Fruit fly (Drosophila melanogaster) whole organism, pupa: ENCODE results near the gene Neurl4.

ENCODE experiments used
- CG10348 ChIP-seq: fragments of 200-800 bp; sonication (Bioruptor generic); IDR thresholded peaks from 2 replicates; pipeline ENCODE4 v1.3.6; 2022; ENCODE audit warnings: missing biosample characterization, missing genetic modification characterization
- CG12605 ChIP-seq: fragments of 200-800 bp; sonication (Bioruptor generic); IDR thresholded peaks from 2 replicates; pipeline ENCODE4 v1.3.6; 2022; ENCODE audit warnings: missing biosample characterization, missing genetic modification characterization
- CG13204 ChIP-seq: fragments of 200-800 bp; sonication (Bioruptor generic); optimal IDR thresholded peaks from 2 replicates; lab custom pipeline; 2018; ENCODE audit warnings: missing biosample characterization, mild to moderate bottlenecking, missing genetic modification characterization, moderate library complexity
- CG14655 ChIP-seq: fragments of 200-800 bp; sonication (Bioruptor generic); optimal IDR thresholded peaks from 3 replicates; lab custom pipeline; 2017; ENCODE audit warnings: mild to moderate bottlenecking, missing biosample characterization, missing genetic modification reagents, missing genetic modification characterization
- CG15710 ChIP-seq: fragments of 200-800 bp; sonication (Bioruptor generic); optimal IDR thresholded peaks from 2 replicates; lab custom pipeline; 2018; ENCODE audit warnings: missing biosample characterization, mild to moderate bottlenecking, missing genetic modification characterization, moderate library complexity
- CG17806 ChIP-seq: fragments of 200-800 bp; sonication (Bioruptor generic); optimal IDR thresholded peaks from 2 replicates; lab custom pipeline; 2018; ENCODE audit warnings: missing biosample characterization, mild to moderate bottlenecking, missing genetic modification characterization, moderate library complexity
- CG32121 ChIP-seq: fragments of 200-800 bp; sonication (Bioruptor generic); IDR thresholded peaks from 2 replicates; pipeline ENCODE4 v1.3.6; 2022; ENCODE audit warnings: missing biosample characterization, missing genetic modification characterization
- CG34367 ChIP-seq: fragments of 200-800 bp; sonication (Bioruptor generic); optimal IDR thresholded peaks from 2 replicates; lab custom pipeline; 2018; ENCODE audit warnings: missing biosample characterization, mild to moderate bottlenecking, missing genetic modification characterization
- CG4496 ChIP-seq: fragments of 200-800 bp; sonication (Bioruptor generic); IDR thresholded peaks from 3 replicates; pipeline ENCODE4 v1.3.6; 2022; ENCODE audit warnings: missing biosample characterization, missing genetic modification characterization
- CG8159 ChIP-seq: fragments of 200-800 bp; sonication (Bioruptor generic); optimal IDR thresholded peaks from 3 replicates; lab custom pipeline; 2018; ENCODE audit warnings: missing biosample characterization, mild to moderate bottlenecking, missing genetic modification characterization, moderate library complexity
- CG8301 ChIP-seq: fragments of 200-800 bp; sonication (Bioruptor generic); optimal IDR thresholded peaks from 2 replicates; lab custom pipeline; 2018; ENCODE audit warnings: missing biosample characterization, mild to moderate bottlenecking, missing genetic modification characterization
- CG9948 ChIP-seq: fragments of 200-800 bp; sonication (Bioruptor generic); optimal IDR thresholded peaks from 2 replicates; lab custom pipeline; 2018; ENCODE audit warnings: missing biosample characterization, mild to moderate bottlenecking, missing genetic modification characterization, moderate library complexity
- D1 ChIP-seq: fragments of 200-800 bp; sonication (Bioruptor generic); optimal IDR thresholded peaks from 2 replicates; lab custom pipeline; 2018; ENCODE audit warnings: missing biosample characterization, mild to moderate bottlenecking, missing genetic modification characterization, moderate library complexity
- EcR ChIP-seq: fragments of 200-800 bp; sonication (Bioruptor generic); optimal IDR thresholded peaks from 3 replicates; lab custom pipeline; 2019; ENCODE audit warnings: missing biosample characterization, missing genetic modification characterization, mild to moderate bottlenecking, moderate library complexity, missing genetic modification reagents
- Ets98B ChIP-seq: fragments of 200-800 bp; sonication (Bioruptor generic); IDR thresholded peaks from 2 replicates; pipeline ENCODE4 v1.3.6; 2022; ENCODE audit warnings: missing biosample characterization, missing genetic modification characterization
- Pif1A ChIP-seq: fragments of 200-800 bp; sonication (Bioruptor generic); optimal IDR thresholded peaks from 3 replicates; lab custom pipeline; 2016; ENCODE audit warnings: missing biosample characterization, missing genetic modification characterization
- Pif1B ChIP-seq: fragments of 200-800 bp; sonication (Bioruptor generic); optimal IDR thresholded peaks from 3 replicates; lab custom pipeline; 2016; ENCODE audit warnings: missing biosample characterization, missing genetic modification characterization
- Snoo ChIP-seq: fragments of 200-800 bp; sonication (Bioruptor generic); optimal IDR thresholded peaks from 3 replicates; lab custom pipeline; 2017; ENCODE audit warnings: missing biosample characterization, mild to moderate bottlenecking, missing genetic modification characterization, inconsistent platforms
- fd96Ca ChIP-seq: fragments of 200-800 bp; sonication (Bioruptor generic); IDR thresholded peaks from 3 replicates; pipeline ENCODE4 v1.3.6; 2022; ENCODE audit warnings: missing biosample characterization, missing genetic modification characterization
- gl ChIP-seq: fragments of 200-800 bp; sonication (Bioruptor generic); optimal IDR thresholded peaks from 2 replicates; lab custom pipeline; 2018; ENCODE audit warnings: missing biosample characterization, mild to moderate bottlenecking, missing genetic modification characterization
- rn ChIP-seq: fragments of 200-800 bp; sonication (Bioruptor generic); IDR thresholded peaks from 2 replicates; pipeline ENCODE4 v1.3.6; 2022; ENCODE audit warnings: missing biosample characterization, missing genetic modification characterization

Gene Neurl4

DNA sequence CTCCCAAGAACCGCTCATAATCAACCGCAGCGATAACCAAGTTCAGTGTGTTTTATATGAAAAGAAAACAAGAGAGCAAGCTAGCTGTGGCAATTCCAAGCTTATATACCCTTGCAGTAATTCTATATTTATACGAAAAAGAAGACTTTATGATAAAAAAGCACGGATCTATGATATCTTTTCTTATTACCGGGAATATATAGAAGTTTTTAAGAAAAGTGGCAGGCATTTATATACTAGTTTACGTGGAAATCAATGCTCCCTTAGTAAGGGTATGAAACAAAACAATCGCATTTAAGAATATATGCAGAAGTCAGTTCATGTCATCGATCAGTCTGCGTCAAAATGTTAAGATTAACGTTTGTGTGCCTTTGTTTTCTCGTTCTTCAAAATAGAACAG, 33.6 kb upstream of the Neurl4 start, which contains the start of gene CG8100:
Gene CG8100, plus strand, starts transcription at position 333 of the 400 bp plus-strand sequence.
- TF ChIP-seq CG15710 (tag; lab: Kevin White, UChicago): peak; percentile 65
- TF ChIP-seq Snoo (tag; lab: Kevin White, UChicago): peak; percentile 61
- peak; percentile 76 for TF ChIP-seq CG14655 (GFP tag; lab: Kevin White, UChicago)
- TF ChIP-seq Pif1B (GFP tag; lab: Kevin White, UChicago): peak; percentile 40
- TF ChIP-seq D1: no peak
- TF ChIP-seq Pif1A (GFP tag; lab: Kevin White, UChicago): peak; percentile 63
- peak; percentile 70 for TF ChIP-seq CG8301 (tag; lab: Kevin White, UChicago)
- TF ChIP-seq gl (tag; lab: Kevin White, UChicago): no peak
- no peak for TF ChIP-seq CG13204 (GFP tag; lab: Kevin White, UChicago)
- TF ChIP-seq CG4496 (GFP tag; lab: Robert Waterston, UW): no peak
- TF ChIP-seq CG8159: peak; percentile 84
- peak; percentile 51 for TF ChIP-seq EcR (GFP tag; lab: Kevin White, UChicago)
- TF ChIP-seq CG34367 (tag; lab: Kevin White, UChicago): peak; percentile 43
- TF ChIP-seq CG17806: no peak
- TF ChIP-seq fd96Ca (GFP tag; lab: Robert Waterston, UW): no peak
- TF ChIP-seq CG12605: no peak
- TF ChIP-seq Ets98B (GFP tag; lab: Robert Waterston, UW): peak; percentile 69; the same call in 1 of the 2 replicates
- no peak for TF ChIP-seq CG32121 (GFP tag; lab: Robert Waterston, UW)
- TF ChIP-seq rn (GFP tag; lab: Robert Waterston, UW): no peak
- no peak for TF ChIP-seq CG10348 (GFP tag; lab: Robert Waterston, UW)
- no peak for TF ChIP-seq CG9948 (tag; lab: Kevin White, UChicago)

DNA sequence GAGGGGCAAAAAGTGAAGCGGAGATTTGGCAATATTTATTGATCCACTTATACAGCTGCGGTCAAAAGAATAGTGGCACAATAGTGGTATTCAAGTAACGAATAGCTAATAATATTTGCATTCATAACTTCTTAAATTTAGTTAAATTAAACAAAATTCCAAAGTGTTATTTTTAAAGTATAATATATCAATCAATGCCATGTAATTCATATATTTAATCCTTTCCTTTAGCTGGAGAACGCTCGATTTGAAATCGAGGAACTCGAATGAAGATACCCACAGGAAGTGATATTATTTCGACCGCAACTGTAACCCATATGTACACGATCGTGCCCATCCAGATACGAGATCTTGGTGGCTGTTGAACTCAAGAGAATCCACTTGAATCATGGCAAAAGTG, 29.5 kb upstream of the Neurl4 start:
- TF ChIP-seq CG34367 (tag; lab: Kevin White, UChicago) (no peak), rn (GFP tag; lab: Robert Waterston, UW) (no peak), Pif1B (GFP tag; lab: Kevin White, UChicago) (no peak), CG12605 (no peak), CG4496 (GFP tag; lab: Robert Waterston, UW) (no peak), CG10348 (GFP tag; lab: Robert Waterston, UW) (no peak), CG17806 (no peak), EcR (GFP tag; lab: Kevin White, UChicago) (no peak), Pif1A (GFP tag; lab: Kevin White, UChicago) (no peak), CG13204 (GFP tag; lab: Kevin White, UChicago) (no peak), CG15710 (tag; lab: Kevin White, UChicago) (no peak), CG9948 (tag; lab: Kevin White, UChicago) (no peak), gl (tag; lab: Kevin White, UChicago) (no peak), CG14655 (GFP tag; lab: Kevin White, UChicago) (no peak)

DNA sequence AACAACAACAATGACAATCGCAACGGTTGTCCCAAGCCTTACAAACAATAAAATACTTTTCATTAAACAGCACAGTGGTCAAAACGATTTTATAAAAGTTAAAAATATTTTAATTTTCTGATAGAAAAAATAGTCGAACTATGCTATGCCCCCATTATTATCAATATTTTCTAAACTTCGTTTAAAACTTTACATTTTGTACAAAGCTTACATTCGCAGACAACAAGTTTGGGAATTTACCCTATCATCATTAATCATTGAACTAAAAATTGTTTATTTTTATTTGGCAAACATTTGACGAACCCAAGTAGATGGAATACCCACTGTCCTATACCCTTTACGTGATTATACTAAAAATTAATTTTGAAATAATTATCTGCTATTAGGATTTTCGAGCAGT, 28.5 kb upstream of the Neurl4 start:
- TF ChIP-seq CG17806: no peak
- TF ChIP-seq CG32121 (GFP tag; lab: Robert Waterston, UW): no peak
- no peak for TF ChIP-seq Pif1A (GFP tag; lab: Kevin White, UChicago)
- TF ChIP-seq gl (tag; lab: Kevin White, UChicago): no peak
- no peak for TF ChIP-seq fd96Ca (GFP tag; lab: Robert Waterston, UW)
- TF ChIP-seq CG12605: no peak
- TF ChIP-seq CG15710 (tag; lab: Kevin White, UChicago): no peak
- TF ChIP-seq CG34367 (tag; lab: Kevin White, UChicago): no peak
- TF ChIP-seq CG9948 (tag; lab: Kevin White, UChicago): no peak
- TF ChIP-seq CG13204 (GFP tag; lab: Kevin White, UChicago): no peak
- TF ChIP-seq rn (GFP tag; lab: Robert Waterston, UW): no peak
- no peak for TF ChIP-seq CG8301 (tag; lab: Kevin White, UChicago)
- no peak for TF ChIP-seq Ets98B (GFP tag; lab: Robert Waterston, UW)
- TF ChIP-seq Snoo (tag; lab: Kevin White, UChicago): no peak
- TF ChIP-seq D1: no peak
- TF ChIP-seq Pif1B (GFP tag; lab: Kevin White, UChicago): no peak

DNA sequence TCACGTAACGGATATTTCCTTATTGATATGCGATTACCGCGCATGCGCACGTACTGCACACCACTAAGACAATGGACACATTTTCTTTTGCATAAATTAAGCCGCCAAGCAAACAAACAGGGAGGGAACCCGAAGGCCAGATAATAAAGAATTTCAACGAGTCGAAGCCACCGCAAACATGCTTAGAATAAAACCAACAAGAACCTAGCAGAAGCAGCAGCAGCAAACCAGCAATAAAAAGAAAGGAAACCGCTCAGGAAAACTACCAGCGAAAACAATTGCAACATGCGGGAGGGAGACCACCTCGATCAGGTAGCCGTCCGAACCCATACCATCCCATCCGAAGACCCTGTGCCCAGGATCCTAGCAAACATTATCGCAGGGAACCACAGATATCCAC, 26.9 kb upstream of the Neurl4 start:
- TF ChIP-seq gl (tag; lab: Kevin White, UChicago) (no peak), CG12605 (no peak), rn (GFP tag; lab: Robert Waterston, UW) (no peak), CG14655 (GFP tag; lab: Kevin White, UChicago) (no peak), D1 (no peak), CG8159 (no peak), Pif1B (GFP tag; lab: Kevin White, UChicago) (no peak), CG32121 (GFP tag; lab: Robert Waterston, UW) (no peak), Snoo (tag; lab: Kevin White, UChicago) (no peak), CG9948 (tag; lab: Kevin White, UChicago) (no peak), Ets98B (GFP tag; lab: Robert Waterston, UW) (no peak)

DNA sequence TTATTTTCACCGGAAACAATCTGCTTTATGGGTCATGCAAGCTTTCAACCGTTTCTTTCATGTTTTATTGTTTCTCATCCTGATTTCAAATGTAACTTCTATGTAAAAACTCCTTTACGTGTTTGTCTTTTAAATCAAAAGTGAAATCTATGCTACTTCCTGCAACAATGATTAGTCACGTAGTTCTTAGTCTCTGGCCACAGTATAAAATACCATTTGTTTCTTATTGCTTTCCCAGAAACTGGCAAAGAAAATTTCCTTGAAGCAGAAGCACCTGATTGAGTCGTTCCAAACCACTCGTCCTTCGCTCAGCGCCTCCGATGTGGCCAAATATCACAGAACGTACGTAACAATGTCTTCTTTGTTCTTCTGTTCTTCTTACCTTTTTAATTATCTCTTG, 25.8 kb upstream of the Neurl4 start, which contains the start of gene btl:
Gene btl, plus strand, starts transcription at position 301 of the 400 bp plus-strand sequence.
- TF ChIP-seq CG10348 (GFP tag; lab: Robert Waterston, UW) (no peak), CG32121 (GFP tag; lab: Robert Waterston, UW) (no peak), Pif1A (GFP tag; lab: Kevin White, UChicago) (no peak), rn (GFP tag; lab: Robert Waterston, UW) (no peak), EcR (GFP tag; lab: Kevin White, UChicago) (no peak), CG14655 (GFP tag; lab: Kevin White, UChicago) (no peak), D1 (no peak), fd96Ca (GFP tag; lab: Robert Waterston, UW) (no peak), Ets98B (GFP tag; lab: Robert Waterston, UW) (no peak), CG34367 (tag; lab: Kevin White, UChicago) (no peak), gl (tag; lab: Kevin White, UChicago) (no peak), CG9948 (tag; lab: Kevin White, UChicago) (no peak), Pif1B (GFP tag; lab: Kevin White, UChicago) (no peak), CG17806 (no peak), CG12605 (no peak), CG13204 (GFP tag; lab: Kevin White, UChicago) (no peak)
